Fruit fly (Drosophila melanogaster) whole organism, embryonic: ENCODE data around the gene Datp.

Experiments used
- Blimp-1 ChIP-seq: fragments of 200-800 bp; sonication (Bioruptor generic); optimal IDR thresholded peaks from 3 replicates; lab custom pipeline; 2018; ENCODE audit warnings: missing biosample characterization, missing genetic modification characterization, mild to moderate bottlenecking, moderate library complexity, missing genetic modification reagents
- CG10431 ChIP-seq: fragments of 200-800 bp; sonication (Bioruptor generic); optimal IDR thresholded peaks from 3 replicates; lab custom pipeline; 2018; ENCODE audit warnings: missing biosample characterization, mild to moderate bottlenecking, missing genetic modification characterization
- CG10959 ChIP-seq: fragments of 200-800 bp; sonication (Bioruptor generic); IDR thresholded peaks from 2 replicates; pipeline ENCODE4 v1.3.6; 2022; ENCODE audit warnings: missing biosample characterization, missing genetic modification characterization
- CG10979 ChIP-seq: fragments of 200-800 bp; sonication (Bioruptor generic); optimal IDR thresholded peaks from 2 replicates; lab custom pipeline; 2018; ENCODE audit warnings: missing biosample characterization, mild to moderate bottlenecking, missing genetic modification characterization, moderate library complexity
- CG12391 ChIP-seq: fragments of 200-800 bp; sonication (Bioruptor generic); optimal IDR thresholded peaks from 3 replicates; lab custom pipeline; 2018; ENCODE audit warnings: missing biosample characterization, mild to moderate bottlenecking, missing genetic modification characterization, moderate library complexity
- CG13287 ChIP-seq: fragments of 200-800 bp; sonication (Bioruptor generic); IDR thresholded peaks from 2 replicates; pipeline ENCODE4 v1.3.6; 2022; ENCODE audit warnings: missing biosample characterization, missing genetic modification characterization; ENCODE audit not compliant: partially characterized antibody
- CG13894 ChIP-seq: fragments of 200-800 bp; sonication (Bioruptor generic); optimal IDR thresholded peaks from 3 replicates; lab custom pipeline; 2018; ENCODE audit warnings: missing biosample characterization, mild to moderate bottlenecking, missing genetic modification characterization, moderate library complexity
- CG14014 ChIP-seq: fragments of 200-800 bp; sonication (Bioruptor generic); IDR thresholded peaks from 2 replicates; pipeline ENCODE4 v1.3.6; 2022; ENCODE audit warnings: missing biosample characterization, missing genetic modification characterization
- CG14860 ChIP-seq: fragments of 200-800 bp; sonication (Bioruptor generic); IDR thresholded peaks from 3 replicates; pipeline ENCODE4 v1.3.6; 2022; ENCODE audit warnings: missing biosample characterization, missing genetic modification characterization; ENCODE audit not compliant: partially characterized antibody
- CG17186 ChIP-seq: fragments of 200-800 bp; sonication (Bioruptor generic); optimal IDR thresholded peaks from 3 replicates; lab custom pipeline; 2017; ENCODE audit warnings: missing biosample characterization, missing genetic modification reagents, missing genetic modification characterization
- CG17385 ChIP-seq: fragments of 200-800 bp; sonication (Bioruptor generic); optimal IDR thresholded peaks from 3 replicates; lab custom pipeline; 2018; ENCODE audit warnings: missing biosample characterization, mild to moderate bottlenecking, missing genetic modification characterization
- CG2199 ChIP-seq: fragments of 200-800 bp; sonication (Bioruptor generic); IDR thresholded peaks from 3 replicates; pipeline ENCODE4 v1.3.6; 2022; ENCODE audit warnings: missing biosample characterization, missing genetic modification characterization
- CG30431 ChIP-seq: fragments of 200-800 bp; sonication (Bioruptor generic); optimal IDR thresholded peaks from 2 replicates; lab custom pipeline; 2017; ENCODE audit warnings: missing biosample characterization, missing genetic modification characterization
- CG3407 ChIP-seq: fragments of 200-800 bp; sonication (Bioruptor generic); optimal IDR thresholded peaks from 2 replicates; lab custom pipeline; 2018; ENCODE audit warnings: missing biosample characterization, mild to moderate bottlenecking, missing genetic modification characterization
- CG34376 ChIP-seq: fragments of 200-800 bp; sonication (Bioruptor generic); optimal IDR thresholded peaks from 2 replicates; lab custom pipeline; 2018; ENCODE audit warnings: missing biosample characterization, mild to moderate bottlenecking, missing genetic modification characterization
- CG5245 ChIP-seq: fragments of 200-800 bp; sonication (Bioruptor generic); optimal IDR thresholded peaks from 3 replicates; lab custom pipeline; 2016; ENCODE audit warnings: missing biosample characterization, missing genetic modification characterization
- CG6689 ChIP-seq: fragments of 200-800 bp; sonication (Bioruptor generic); IDR thresholded peaks from 2 replicates; pipeline ENCODE4 v1.3.6; 2022; ENCODE audit warnings: missing biosample characterization, missing genetic modification characterization
- CG8281 ChIP-seq: fragments of 200-800 bp; sonication (Bioruptor generic); optimal IDR thresholded peaks from 2 replicates; lab custom pipeline; 2018; ENCODE audit warnings: missing biosample characterization, mild to moderate bottlenecking, missing genetic modification characterization, moderate library complexity
- CG8478 ChIP-seq: fragments of >200 bp; optimal IDR thresholded peaks from 2 replicates; lab custom pipeline; 2018
- CG8924 ChIP-seq: fragments of 200-800 bp; optimal IDR thresholded peaks from 3 replicates; lab custom pipeline; 2019; ENCODE audit warnings: missing biosample characterization, mild to moderate bottlenecking, missing genetic modification characterization, moderate library complexity
- CG8944 ChIP-seq: fragments of 200-800 bp; sonication (Bioruptor generic); optimal IDR thresholded peaks from 3 replicates; lab custom pipeline; 2016; ENCODE audit warnings: missing biosample characterization, missing genetic modification characterization
- CG9876 ChIP-seq: fragments of 200-800 bp; sonication (Bioruptor generic); optimal IDR thresholded peaks from 2 replicates; lab custom pipeline; 2016; ENCODE audit warnings: missing biosample characterization, missing genetic modification characterization
- Doc2 ChIP-seq: fragments of 200-800 bp; sonication (Bioruptor generic); IDR thresholded peaks from 2 replicates; pipeline ENCODE4 v1.3.6; 2022; ENCODE audit warnings: missing biosample characterization, missing genetic modification characterization
- HHEX ChIP-seq: fragments of 200-800 bp; sonication (Bioruptor generic); optimal IDR thresholded peaks from 3 replicates; lab custom pipeline; 2017; ENCODE audit warnings: missing biosample characterization, mild to moderate bottlenecking, missing genetic modification characterization, missing genetic modification reagents
- Max ChIP-seq: fragments of 200-800 bp; sonication (Bioruptor generic); optimal IDR thresholded peaks from 2 replicates; lab custom pipeline; 2016; ENCODE audit warnings: missing biosample characterization, mild to moderate bottlenecking, missing genetic modification characterization
- Myb ChIP-seq: fragments of 200-800 bp; sonication (Bioruptor generic); optimal IDR thresholded peaks from 2 replicates; lab custom pipeline; 2016; ENCODE audit warnings: missing biosample characterization, missing genetic modification characterization
- NfI ChIP-seq: fragments of 200-800 bp; sonication (Bioruptor generic); optimal IDR thresholded peaks from 3 replicates; lab custom pipeline; 2018; ENCODE audit warnings: missing biosample characterization, mild to moderate bottlenecking, missing genetic modification characterization, moderate library complexity
- Xbp1 ChIP-seq: fragments of 200-800 bp; sonication (Bioruptor generic); optimal IDR thresholded peaks from 3 replicates; lab custom pipeline; 2016; ENCODE audit warnings: missing biosample characterization, mild to moderate bottlenecking, missing genetic modification characterization
- ap ChIP-seq: fragments of 200-800 bp; sonication (Bioruptor generic); IDR thresholded peaks from 2 replicates; pipeline ENCODE4 v1.3.6; 2022; ENCODE audit warnings: missing biosample characterization, missing genetic modification characterization
- br ChIP-seq: fragments of >200 bp; optimal IDR thresholded peaks from 2 replicates; lab custom pipeline; 2017
- danr ChIP-seq: fragments of 200-800 bp; sonication (Bioruptor generic); IDR thresholded peaks from 2 replicates; pipeline ENCODE4 v1.3.6; 2022; ENCODE audit warnings: missing biosample characterization, missing genetic modification characterization
- en ChIP-seq: fragments of 200-800 bp; sonication (Bioruptor generic); optimal IDR thresholded peaks from 2 replicates; lab custom pipeline; 2016; ENCODE audit warnings: missing biosample characterization, missing genetic modification characterization
- fd96Cb ChIP-seq: fragments of 200-800 bp; sonication (Bioruptor generic); optimal IDR thresholded peaks from 2 replicates; lab custom pipeline; 2018; ENCODE audit warnings: missing biosample characterization, mild to moderate bottlenecking, missing genetic modification characterization, moderate library complexity
- fru ChIP-seq: fragments of >200 bp; optimal IDR thresholded peaks from 2 replicates; lab custom pipeline; 2017
- hb ChIP-seq: fragments of 200-800 bp; sonication (Bioruptor generic); IDR thresholded peaks from 3 replicates; pipeline ENCODE4 v1.3.6; 2022; ENCODE audit warnings: missing biosample characterization, missing genetic modification characterization; ENCODE audit not compliant: partially characterized antibody
- hkb ChIP-seq, 2 experiments: fragments of 200-800 bp in 1 of 2; fragments of >200 bp in 1 of 2; sonication (Bioruptor generic) in 1 of 2; IDR thresholded peaks in 1 of 2; optimal IDR thresholded peaks in 1 of 2; 2 replicates each; pipeline versions ENCODE4 v1.3.6 to Lab custom; 2017 to 2022; ENCODE audit warnings: missing biosample characterization in 1 of 2, missing genetic modification characterization in 1 of 2
- ind ChIP-seq: fragments of 200-800 bp; sonication (Bioruptor generic); optimal IDR thresholded peaks from 3 replicates; lab custom pipeline; 2016; ENCODE audit warnings: missing biosample characterization, missing genetic modification characterization
- insv ChIP-seq, 2 experiments: fragments of 200-800 bp; sonication (Bioruptor generic); optimal IDR thresholded peaks; 3 replicates each; lab custom pipeline; 2016 to 2018; ENCODE audit warnings: missing biosample characterization in 2 of 2, missing genetic modification characterization in 2 of 2
- kay ChIP-seq: fragments of 200-800 bp; sonication (Bioruptor generic); optimal IDR thresholded peaks from 2 replicates; lab custom pipeline; 2016; ENCODE audit warnings: missing biosample characterization, missing genetic modification characterization
- nmo ChIP-seq: fragments of 200-800 bp; sonication (Bioruptor generic); optimal IDR thresholded peaks from 2 replicates; lab custom pipeline; 2018; ENCODE audit warnings: missing biosample characterization, mild to moderate bottlenecking, missing genetic modification characterization, moderate library complexity
- seq ChIP-seq: fragments of 200-800 bp; sonication (Bioruptor generic); IDR thresholded peaks from 2 replicates; pipeline ENCODE4 v1.3.6; 2022; ENCODE audit warnings: missing biosample characterization, missing genetic modification characterization
- stc ChIP-seq: fragments of 200-800 bp; sonication (Bioruptor generic); IDR thresholded peaks from 2 replicates; pipeline ENCODE4 v1.3.6; 2022; ENCODE audit warnings: missing biosample characterization, missing genetic modification characterization
- tll ChIP-seq, 2 experiments: fragments of 200-800 bp in 1 of 2; fragments of >200 bp in 1 of 2; sonication (Bioruptor generic) in 1 of 2; optimal IDR thresholded peaks; 2 replicates each; lab custom pipeline; 2017 to 2019; ENCODE audit warnings: missing biosample characterization in 2 of 2, missing genetic modification characterization in 2 of 2, mild to moderate bottlenecking in 1 of 2, moderate library complexity in 1 of 2
- tna ChIP-seq: fragments of 200-800 bp; sonication (Bioruptor generic); IDR thresholded peaks from 2 replicates; pipeline ENCODE4 v1.3.6; 2022; ENCODE audit warnings: missing biosample characterization, missing genetic modification characterization; ENCODE audit not compliant: partially characterized antibody
- unpg ChIP-seq: fragments of 200-800 bp; sonication (Bioruptor generic); optimal IDR thresholded peaks from 3 replicates; lab custom pipeline; 2018; ENCODE audit warnings: missing biosample characterization, mild to moderate bottlenecking, missing genetic modification characterization, moderate library complexity
- yki ChIP-seq: fragments of >200 bp; optimal IDR thresholded peaks from 3 replicates; lab custom pipeline; 2018
- zen ChIP-seq: fragments of 200-800 bp; sonication (Bioruptor generic); optimal IDR thresholded peaks from 3 replicates; lab custom pipeline; 2018; ENCODE audit warnings: missing biosample characterization, mild to moderate bottlenecking, missing genetic modification characterization, moderate library complexity
- zen2 ChIP-seq: fragments of 200-800 bp; sonication (Bioruptor generic); IDR thresholded peaks from 3 replicates; pipeline ENCODE4 v1.3.6; 2022; ENCODE audit warnings: missing biosample characterization, missing genetic modification characterization; ENCODE audit not compliant: partially characterized antibody

Gene Datp

dm6 chr2L:9918020-9918959 lies 20.3 kb downstream of the Datp start, which contains the start of the genes CG5885 and CG4598 (continued):
- TF ChIP-seq ap (GFP tag; lab: Robert Waterston, UW) (peak; percentile 66), CG10979 (peak; percentile 58), CG13287 (GFP tag; lab: Robert Waterston, UW) (peak; percentile 80), CG34376 (GFP tag; lab: Kevin White, UChicago) (peak; percentile 3), CG10431 (GFP tag; lab: Kevin White, UChicago) (peak; percentile 57), insv (GFP tag; optimal IDR thresholded peaks at IDR 0.05; lab: Kevin White, UChicago) (peak in 1 of 2 experiments; percentile 82), unpg (GFP tag; lab: Kevin White, UChicago) (peak; percentile 70), CG8944 (GFP tag; lab: Kevin White, UChicago) (peak; percentile 9), kay (GFP tag; lab: Kevin White, UChicago) (peak; percentile 80), Blimp-1 (GFP tag; lab: Kevin White, UChicago) (peak; percentile 46), fd96Cb (peak; percentile 48), en (GFP tag; lab: Kevin White, UChicago) (no peak), zen2 (GFP tag; lab: Robert Waterston, UW) (peak; percentile 72; the same call in 2 of the 3 replicates), Xbp1 (GFP tag; lab: Kevin White, UChicago) (peak; percentile 81), fru (no peak), CG3407 (GFP tag; lab: Kevin White, UChicago) (peak; percentile 54), CG10959 (GFP tag; lab: Robert Waterston, UW) (peak; percentile 52), hkb (optimal IDR thresholded peaks at IDR 0.05; lab: Kevin White, UChicago) (no peak), hkb (GFP tag; IDR thresholded peaks at IDR 0.05; lab: Robert Waterston, UW) (peak; percentile 84), br (lab: Kevin White, UChicago) (no peak), CG14860 (GFP tag; lab: Robert Waterston, UW) (peak; percentile 68), CG5245 (GFP tag; lab: Kevin White, UChicago) (no peak), CG6689 (GFP tag; lab: Robert Waterston, UW) (peak; percentile 43; the same call in 1 of the 2 replicates), tll (GFP tag; optimal IDR thresholded peaks at IDR 0.05; lab: Kevin White, UChicago) (no peak), tna (peak; percentile 48), CG2199 (no peak), CG12391 (peak; percentile 82), CG14014 (GFP tag; lab: Robert Waterston, UW) (peak; percentile 59), CG8478 (no peak), CG30431 (peak; percentile 15), nmo (GFP tag; lab: Kevin White, UChicago) (peak; percentile 61), danr (GFP tag; lab: Robert Waterston, UW) (no peak), hb (peak; percentile 69), CG17385 (GFP tag; lab: Kevin White, UChicago) (peak; percentile 64), CG9876 (no peak), HHEX (peak; percentile 38), stc (GFP tag; lab: Robert Waterston, UW) (peak; percentile 51), CG13894 (peak; percentile 53), CG8281 (tag; lab: Kevin White, UChicago) (no peak), Doc2 (GFP tag; lab: Robert Waterston, UW) (no peak), ind (GFP tag; lab: Kevin White, UChicago) (peak; percentile 59), yki (lab: Kevin White, UChicago) (no peak), CG17186 (peak; percentile 71), Max (no peak), zen (tag; lab: Kevin White, UChicago) (peak; percentile 7), NfI (GFP tag; lab: Kevin White, UChicago) (peak; percentile 69), seq (GFP tag; lab: Robert Waterston, UW) (no peak), Myb (GFP tag; lab: Kevin White, UChicago) (peak; percentile 84), CG8924 (tag; lab: Kevin White, UChicago) (peak; percentile 71)
